Fruit fly (Drosophila melanogaster): ENCODE data around the gene CG16984.

The CG16984 gene

DNA sequence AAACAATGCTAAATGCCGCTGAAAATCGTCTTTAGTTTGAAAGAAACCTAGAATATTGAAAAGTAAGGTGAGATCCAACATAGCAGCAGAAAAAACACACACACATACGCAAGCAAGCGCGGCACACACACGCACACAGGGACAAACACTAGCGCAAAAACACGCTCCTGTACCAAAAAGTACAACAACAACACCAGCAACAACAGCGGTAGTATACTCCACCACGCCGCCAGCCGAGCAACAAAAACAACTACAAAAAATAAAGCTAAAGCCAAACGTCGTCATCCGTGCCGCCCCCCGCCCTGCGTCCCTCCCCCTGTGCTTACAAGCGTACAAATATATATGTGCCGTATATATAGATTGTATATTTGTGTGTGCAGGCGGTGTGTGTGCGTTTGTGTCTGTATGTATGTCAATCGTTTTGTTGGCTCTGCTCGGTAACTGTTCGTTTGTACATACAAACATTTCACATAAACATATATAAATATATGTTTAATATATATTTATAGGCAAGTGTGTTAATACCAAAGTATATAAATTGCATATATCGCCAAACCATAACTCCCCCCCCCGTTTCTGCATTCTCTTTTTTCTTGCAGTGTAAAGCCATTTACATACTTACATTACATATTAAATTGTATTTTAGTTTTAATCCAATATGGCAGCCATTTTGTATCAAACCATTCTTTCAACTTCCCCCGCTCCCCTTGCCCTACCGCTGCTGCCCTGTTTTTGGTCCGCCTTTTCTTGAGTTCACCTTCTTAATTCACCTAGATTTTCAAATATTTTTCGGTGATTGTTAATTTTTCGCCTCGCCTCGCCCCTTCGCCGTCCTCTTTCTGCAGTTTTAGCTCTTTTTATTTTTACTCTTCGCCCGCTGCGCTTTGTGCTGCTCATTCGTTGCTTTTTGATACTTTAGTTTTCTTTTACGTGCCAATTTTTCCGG is 40.7 kb downstream of the CG16984 start:
- no peak for TF ChIP-seq noc (tag; optimal IDR thresholded peaks at IDR 0.05)

DNA sequence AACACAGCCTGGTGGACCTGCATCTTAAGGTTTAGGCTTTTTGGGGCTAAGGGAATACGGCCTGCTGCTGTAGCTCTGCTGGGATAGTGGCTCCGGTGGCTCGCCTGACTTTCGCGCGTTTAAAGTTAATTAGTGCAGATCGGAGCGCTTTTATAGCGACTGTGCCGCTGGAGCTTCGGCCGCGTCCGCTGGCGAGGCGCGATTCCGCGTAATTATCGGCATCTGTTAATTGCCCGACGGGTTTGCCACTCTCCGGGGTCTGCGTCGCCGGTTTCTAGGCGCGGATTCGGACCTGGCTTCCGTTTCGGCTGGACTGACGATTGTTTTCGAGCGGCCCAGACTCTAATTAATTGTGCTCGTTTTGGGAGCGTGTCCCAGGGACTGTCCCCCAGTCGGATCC is 47.7 kb downstream of the CG16984 start, which contains the start of gene CG14949:
Gene CG14949, minus strand, starts transcription at position 101 of the 400 bp plus-strand sequence.
- TF ChIP-seq noc (tag; optimal IDR thresholded peaks at IDR 0.05) = no peak

DNA sequence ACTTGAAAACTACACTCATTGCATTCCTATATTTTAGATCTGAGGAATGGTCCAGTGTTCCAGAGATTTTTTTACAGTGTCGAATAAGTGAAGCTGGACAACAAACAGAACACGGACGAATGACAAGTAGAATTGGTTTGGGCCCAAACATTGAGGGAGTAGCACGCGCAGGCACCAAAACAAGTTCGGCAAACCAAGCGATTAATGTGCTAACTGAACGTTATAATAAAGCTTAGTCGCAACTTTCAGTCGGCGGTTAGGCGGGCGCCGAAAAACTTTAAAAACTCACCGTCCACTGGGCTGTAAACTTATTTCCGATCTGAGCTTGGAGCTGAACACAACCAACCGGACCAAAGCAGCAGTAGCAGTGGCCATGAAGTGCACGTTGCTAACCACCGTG is 49.5 kb downstream of the CG16984 start, which contains the start of gene CG1143:
Gene CG1143, plus strand, starts transcription at position 301 of the 400 bp plus-strand sequence.
- no peak for TF ChIP-seq noc (tag; optimal IDR thresholded peaks at IDR 0.05)
